Worm (Caenorhabditis elegans): ENCODE data around the gene T03G11.9.

ce11 chrX:5208326-5208725 is 24.3 kb downstream of the T03G11.9 start:
- TF ChIP-seq ama-1 (optimal IDR thresholded peaks at IDR 0.05) (no peak), aly-2 (tag; optimal IDR thresholded peaks at IDR 0.05) (no peak)

All from whole organism, L3 larva.